Worm (Caenorhabditis elegans) whole organism, L1 larva: Measurements from ENCODE around the gene C27F2.4.
A peak's percentile ranks its signal among the peaks of the same experiment; 100 is the strongest.

Experiments used
- C16A3.4 ChIP-seq: fragments of 150-350 bp; optimal IDR thresholded peaks from 2 replicates; lab custom pipeline; 2014; ENCODE audit warnings: missing biosample characterization, missing genetic modification characterization
- F16B12.6 ChIP-seq: fragments of 150-350 bp; optimal IDR thresholded peaks from 2 replicates; lab custom pipeline; 2014; ENCODE audit warnings: missing biosample characterization, missing genetic modification characterization
- Y116A8C.19 ChIP-seq: sonication (generic microtip); optimal IDR thresholded peaks from 2 replicates; lab custom pipeline; 2016; ENCODE audit warnings: missing compliant biosample characterization, missing genetic modification characterization, borderline replicate concordance
- aha-1 ChIP-seq: fragments of 150-350 bp; optimal IDR thresholded peaks from 2 replicates; lab custom pipeline; 2014; ENCODE audit warnings: missing biosample characterization, missing genetic modification characterization
- aly-2 ChIP-seq: fragments of 150-350 bp; optimal IDR thresholded peaks from 2 replicates; lab custom pipeline; 2014; ENCODE audit warnings: missing biosample characterization, missing genetic modification characterization
- blmp-1 ChIP-seq: fragments of 150-350 bp; optimal IDR thresholded peaks from 2 replicates; lab custom pipeline; 2014; ENCODE audit warnings: missing biosample characterization, missing genetic modification characterization
- ceh-63 ChIP-seq: fragments of 200-800 bp; sonication (Bioruptor generic); optimal IDR thresholded peaks from 2 replicates; lab custom pipeline; 2018; ENCODE audit warnings: mild to moderate bottlenecking, missing genetic modification characterization, missing compliant biosample characterization
- ceh-88 ChIP-seq: fragments of 200-800 bp; sonication (Bioruptor generic); IDR thresholded peaks from 2 replicates; pipeline ENCODE4 v1.3.6; 2022; ENCODE audit warnings: missing genetic modification characterization, missing compliant biosample characterization
- dpl-1 ChIP-seq, 3 experiments: fragments of 150-350 bp in 2 of 3; sonication (generic microtip) in 1 of 3; optimal IDR thresholded peaks; 2 replicates each; lab custom pipeline; 2014 to 2017; ENCODE audit warnings: missing biosample characterization in 3 of 3, missing genetic modification characterization in 3 of 3, missing genetic modification reagents in 3 of 3
- dsc-1 ChIP-seq: sonication (generic microtip); optimal IDR thresholded peaks from 2 replicates; lab custom pipeline; 2016; ENCODE audit warnings: mild to moderate bottlenecking, missing genetic modification characterization, missing compliant biosample characterization
- efl-1 ChIP-seq, 4 experiments: fragments of 150-350 bp; optimal IDR thresholded peaks in 3 of 4; peaks in 1 of 4; 1 replicate in 1 of 4; 2 replicates in 3 of 4; lab custom pipeline; 2014; ENCODE audit warnings: missing biosample characterization in 2 of 4, missing genetic modification characterization in 2 of 4, missing genetic modification reagents in 2 of 4
- egl-13 ChIP-seq: sonication (generic microtip); optimal IDR thresholded peaks from 2 replicates; lab custom pipeline; 2016; ENCODE audit warnings: missing genotype, missing genetic modification reagents, missing genetic modification characterization, missing compliant biosample characterization
- egl-27 ChIP-seq, 2 experiments: fragments of 150-350 bp in 1 of 2; sonication (generic microtip); optimal IDR thresholded peaks; 3 replicates each; lab custom pipeline; 2017 to 2018; ENCODE audit warnings: missing biosample characterization in 2 of 2, missing genetic modification characterization in 2 of 2, missing genetic modification reagents in 2 of 2
- elt-2 ChIP-seq: sonication (generic microtip); optimal IDR thresholded peaks from 2 replicates; lab custom pipeline; 2016; ENCODE audit warnings: missing genetic modification characterization, mild to moderate bottlenecking, inconsistent platforms, missing compliant biosample characterization, missing genetic modification reagents
- fkh-8 ChIP-seq: sonication (generic microtip); optimal IDR thresholded peaks from 2 replicates; lab custom pipeline; 2016; ENCODE audit warnings: mild to moderate bottlenecking, missing genetic modification characterization, missing compliant biosample characterization
- fos-1 ChIP-seq: fragments of 150-350 bp; optimal IDR thresholded peaks from 2 replicates; lab custom pipeline; 2014; ENCODE audit warnings: missing biosample characterization, missing genetic modification characterization
- grh-1 ChIP-seq: fragments of 200-800 bp; sonication (Bioruptor generic); IDR thresholded peaks from 2 replicates; pipeline ENCODE4 v1.3.6; 2022; ENCODE audit warnings: missing genetic modification reagents, missing genetic modification characterization, missing compliant biosample characterization
- irx-1 ChIP-seq: sonication (generic microtip); optimal IDR thresholded peaks from 2 replicates; lab custom pipeline; 2016; ENCODE audit warnings: missing genetic modification characterization, missing compliant biosample characterization
- isw-1 ChIP-seq: fragments of 200-800 bp; sonication (Bioruptor generic); IDR thresholded peaks from 2 replicates; pipeline ENCODE4 v1.3.6; 2022; ENCODE audit warnings: missing genetic modification characterization, missing compliant biosample characterization
- lin-13 ChIP-seq: fragments of 150-350 bp; optimal IDR thresholded peaks from 2 replicates; lab custom pipeline; 2014; ENCODE audit warnings: missing biosample characterization, missing genetic modification reagents, missing genetic modification characterization
- lin-35 ChIP-seq, 2 experiments: fragments of 150-350 bp; optimal IDR thresholded peaks; 2 replicates each; lab custom pipeline; 2014; ENCODE audit warnings: missing biosample characterization in 2 of 2, missing genetic modification characterization in 2 of 2, missing genetic modification reagents in 2 of 2
- lir-3 ChIP-seq: sonication (generic microtip); optimal IDR thresholded peaks from 2 replicates; lab custom pipeline; 2016; ENCODE audit warnings: mild to moderate bottlenecking, missing genetic modification characterization, moderate library complexity, missing compliant biosample characterization; ENCODE audit not compliant: poor library complexity
- lsy-2 ChIP-seq, 2 experiments: fragments of 150-350 bp; optimal IDR thresholded peaks; 2 replicates each; lab custom pipeline; 2014; ENCODE audit warnings: missing biosample characterization in 2 of 2, missing genetic modification characterization in 2 of 2
- mab-9 ChIP-seq: fragments of 200-800 bp; sonication (Bioruptor generic); IDR thresholded peaks from 2 replicates; pipeline ENCODE4 v1.3.6; 2022; ENCODE audit warnings: missing genetic modification reagents, missing genetic modification characterization, missing compliant biosample characterization
- mef-2 ChIP-seq: fragments of 150-350 bp; optimal IDR thresholded peaks from 2 replicates; lab custom pipeline; 2014; ENCODE audit warnings: missing biosample characterization, missing genetic modification characterization
- nhr-19 ChIP-seq: fragments of 200-800 bp; sonication (Bioruptor generic); conservative IDR thresholded peaks from 2 replicates; pipeline ENCODE4 v1.3.6; 2022; ENCODE audit warnings: missing genetic modification characterization, missing compliant biosample characterization
- nhr-20 ChIP-seq: sonication (generic microtip); optimal IDR thresholded peaks from 2 replicates; lab custom pipeline; 2016; ENCODE audit warnings: mild to moderate bottlenecking, missing genetic modification characterization, missing compliant biosample characterization
- nhr-47 ChIP-seq: sonication (generic microtip); optimal IDR thresholded peaks from 2 replicates; lab custom pipeline; 2016; ENCODE audit warnings: mild to moderate bottlenecking, missing genetic modification characterization, moderate library complexity, missing compliant biosample characterization
- nhr-71 ChIP-seq: sonication (generic microtip); optimal IDR thresholded peaks from 2 replicates; lab custom pipeline; 2016; ENCODE audit warnings: mild to moderate bottlenecking, missing genetic modification characterization, moderate library complexity, missing compliant biosample characterization
- nhr-90 ChIP-seq: sonication (generic microtip); optimal IDR thresholded peaks from 2 replicates; lab custom pipeline; 2016; ENCODE audit warnings: mild to moderate bottlenecking, missing genetic modification characterization, missing compliant biosample characterization; ENCODE audit not compliant: poor library complexity
- pax-3 ChIP-seq: fragments of 200-800 bp; sonication (Bioruptor generic); optimal IDR thresholded peaks from 2 replicates; lab custom pipeline; 2018; ENCODE audit warnings: mild to moderate bottlenecking, missing genetic modification characterization, moderate library complexity, missing compliant biosample characterization
- rnt-1 ChIP-seq: sonication (generic microtip); optimal IDR thresholded peaks from 2 replicates; lab custom pipeline; 2016; ENCODE audit warnings: mild to moderate bottlenecking, missing genetic modification characterization, moderate library complexity, missing compliant biosample characterization
- skn-1 ChIP-seq: fragments of 150-350 bp; optimal IDR thresholded peaks from 2 replicates; lab custom pipeline; 2014; ENCODE audit warnings: missing biosample characterization, missing genetic modification characterization
- snpc-4 ChIP-seq: fragments of 150-350 bp; optimal IDR thresholded peaks from 2 replicates; lab custom pipeline; 2014; ENCODE audit warnings: missing biosample characterization, missing genetic modification characterization
- snu-23 ChIP-seq: sonication (generic microtip); optimal IDR thresholded peaks from 2 replicates; lab custom pipeline; 2016; ENCODE audit warnings: missing genetic modification characterization, missing compliant biosample characterization
- sox-4 ChIP-seq: sonication (generic microtip); optimal IDR thresholded peaks from 2 replicates; lab custom pipeline; 2016; ENCODE audit warnings: missing genetic modification characterization, missing compliant biosample characterization
- sptf-1 ChIP-seq: fragments of 150-350 bp; optimal IDR thresholded peaks from 2 replicates; lab custom pipeline; 2014; ENCODE audit warnings: missing biosample characterization, missing genetic modification characterization
- sup-37 ChIP-seq: fragments of 200-800 bp; sonication (Bioruptor generic); optimal IDR thresholded peaks from 2 replicates; lab custom pipeline; 2018; ENCODE audit warnings: mild to moderate bottlenecking, missing genetic modification characterization, missing compliant biosample characterization
- swsn-7 ChIP-seq: sonication (generic microtip); optimal IDR thresholded peaks from 2 replicates; lab custom pipeline; 2016; ENCODE audit warnings: missing genetic modification characterization, missing compliant biosample characterization
- tbx-2 ChIP-seq: sonication (generic microtip); optimal IDR thresholded peaks from 2 replicates; lab custom pipeline; 2016; ENCODE audit warnings: missing genetic modification characterization, missing compliant biosample characterization
- zag-1 ChIP-seq: fragments of 150-350 bp; optimal IDR thresholded peaks from 2 replicates; lab custom pipeline; 2014; ENCODE audit warnings: missing biosample characterization, missing genetic modification characterization

Gene C27F2.4

ce11 chrIII:4930154-4930679, 29.9 kb downstream of the C27F2.4 start, which contains the start of gene set-2 (continued):
- TF ChIP-seq ceh-63 = no peak
- peak; percentile 54 for TF ChIP-seq skn-1 (tag; lab: Kevin White, UChicago)
- peak; percentile 69 for TF ChIP-seq dsc-1 (tag; lab: Kevin White, UChicago)
- peak; percentile 93 for TF ChIP-seq lir-3 (tag; lab: Kevin White, UChicago)
- TF ChIP-seq nhr-47 (tag; lab: Kevin White, UChicago) = peak; percentile 81
- no peak for TF ChIP-seq egl-27 (tag; optimal IDR thresholded peaks at IDR 0.05; lab: Kevin White, UChicago)
- peak; percentile 97 for TF ChIP-seq rnt-1
- peak; percentile 39 for TF ChIP-seq lin-13
- peak; percentile 70 for TF ChIP-seq sox-4 (tag; lab: Kevin White, UChicago)
- TF ChIP-seq pax-3 (tag; lab: Kevin White, UChicago) = peak; percentile 78
- TF ChIP-seq irx-1 (tag; lab: Kevin White, UChicago) = peak; percentile 87
- TF ChIP-seq snu-23 = peak; percentile 74
- TF ChIP-seq tbx-2 (tag; lab: Kevin White, UChicago) = peak; percentile 85
- peak; percentile 38 for TF ChIP-seq snpc-4
- TF ChIP-seq egl-13 (tag; lab: Kevin White, UChicago) = peak; percentile 73
- no peak for TF ChIP-seq aha-1
- TF ChIP-seq F16B12.6 (tag; lab: Kevin White, UChicago) = peak; percentile 54
- TF ChIP-seq efl-1 (optimal IDR thresholded peaks at IDR 0.05; lab: Kevin White, UChicago) = peak; percentile 93 to 95
- peak; percentile 93 to 99 for TF ChIP-seq efl-1 (GFP tag; optimal IDR thresholded peaks at IDR 0.05 in 1 of 2; lab: Kevin White, UChicago)
- peak; percentile 62 for TF ChIP-seq fkh-8 (tag; lab: Kevin White, UChicago)
- TF ChIP-seq aly-2 (tag; lab: Kevin White, UChicago) = peak; percentile 44
- no peak for TF ChIP-seq fos-1 (tag; lab: Kevin White, UChicago)

ce11 chrIII:4924134-4924533, 36.0 kb downstream of the C27F2.4 start:
- TF ChIP-seq egl-13 (tag; lab: Kevin White, UChicago) = no peak
- no peak for TF ChIP-seq mab-9 (GFP tag; lab: Robert Waterston, UW)
- no peak for TF ChIP-seq C16A3.4
- no peak for TF ChIP-seq Y116A8C.19

- peak; percentile 19 for TF ChIP-seq swsn-7 (tag; lab: Kevin White, UChicago)
- TF ChIP-seq dpl-1 (GFP tag; optimal IDR thresholded peaks at IDR 0.05; lab: Kevin White, UChicago) = peak in 1 of 3 experiments; percentile 11
- TF ChIP-seq nhr-90 (tag; lab: Kevin White, UChicago) = peak; percentile 60
- peak in 1 of 2 experiments; percentile 8 for TF ChIP-seq lin-35 (GFP tag; optimal IDR thresholded peaks at IDR 0.05; lab: Kevin White, UChicago)
- peak in 1 of 2 experiments; percentile 18 for TF ChIP-seq lsy-2 (tag; optimal IDR thresholded peaks at IDR 0.05; lab: Kevin White, UChicago)
- TF ChIP-seq nhr-47 (tag; lab: Kevin White, UChicago) = peak; percentile 57
- peak; percentile 51 for TF ChIP-seq grh-1
- TF ChIP-seq fkh-8 (tag; lab: Kevin White, UChicago) = peak; percentile 36
- TF ChIP-seq nhr-19 (GFP tag; lab: Robert Waterston, UW) = peak; percentile 66
- TF ChIP-seq dsc-1 (tag; lab: Kevin White, UChicago) = peak; percentile 15
- peak; percentile 36 for TF ChIP-seq snu-23
- peak; percentile 4 for TF ChIP-seq tbx-2 (tag; lab: Kevin White, UChicago)
- peak; percentile 59 for TF ChIP-seq nhr-71
- peak; percentile 18 for TF ChIP-seq nhr-20 (tag; lab: Kevin White, UChicago)
- peak; percentile 15 to 30 for TF ChIP-seq efl-1 (optimal IDR thresholded peaks at IDR 0.05; lab: Kevin White, UChicago)
- TF ChIP-seq efl-1 (GFP tag; optimal IDR thresholded peaks at IDR 0.05 in 1 of 2; lab: Kevin White, UChicago) = peak in 1 of 2 experiments; percentile 91
- TF ChIP-seq ceh-88 (GFP tag; lab: Robert Waterston, UW) = peak; percentile 8; the same call in 1 of the 2 replicates
Measured at ce11 chrIII:4922020-4922419, 38.1 kb downstream of the C27F2.4 start, which contains the start of gene mmab-1. TSS of gene mmab-1 (minus strand) at chrIII:4922114.

ce11 chrIII:4920221-4920620, 39.9 kb downstream of the C27F2.4 start, which contains the start of gene ula-1:
TSS of gene ula-1 (minus strand) at chrIII:4920321.
- no peak for TF ChIP-seq mef-2 (tag; lab: Kevin White, UChicago)
- no peak for TF ChIP-seq sox-4 (tag; lab: Kevin White, UChicago)
- no peak for TF ChIP-seq blmp-1 (tag; lab: Kevin White, UChicago)
- TF ChIP-seq zag-1 (tag; lab: Kevin White, UChicago) = no peak
- no peak for TF ChIP-seq efl-1 (optimal IDR thresholded peaks at IDR 0.05; lab: Kevin White, UChicago)
- TF ChIP-seq efl-1 (GFP tag; optimal IDR thresholded peaks at IDR 0.05 in 1 of 2; lab: Kevin White, UChicago) = no peak
- TF ChIP-seq sup-37 = no peak
- TF ChIP-seq isw-1 (GFP tag; lab: Robert Waterston, UW) = no peak
- TF ChIP-seq lir-3 (tag; lab: Kevin White, UChicago) = no peak
- no peak for TF ChIP-seq Y116A8C.19
- no peak for TF ChIP-seq nhr-19 (GFP tag; lab: Robert Waterston, UW)
- no peak for TF ChIP-seq sptf-1 (tag; lab: Kevin White, UChicago)
- TF ChIP-seq elt-2 (tag; lab: Kevin White, UChicago) = no peak
